Worm (Caenorhabditis elegans) whole organism, young adult: ENCODE results near the gene srg-50.

Experiments used
- F39B2.1 ChIP-seq: fragments of 200-800 bp; sonication (Bioruptor generic); IDR thresholded peaks from 2 replicates; pipeline ENCODE4 v1.3.6; 2022; ENCODE audit warnings: missing genetic modification reagents, missing genetic modification characterization, missing compliant biosample characterization
- F52B5.7 ChIP-seq: sonication (generic microtip); optimal IDR thresholded peaks from 2 replicates; lab custom pipeline; 2016; ENCODE audit warnings: mild to moderate bottlenecking, missing genetic modification characterization, missing compliant biosample characterization
- F57A8.1 ChIP-seq: fragments of 200-800 bp; sonication (Bioruptor generic); optimal IDR thresholded peaks from 2 replicates; lab custom pipeline; 2018; ENCODE audit warnings: mild to moderate bottlenecking, missing genetic modification characterization, moderate library complexity, missing compliant biosample characterization
- F57C9.4 ChIP-seq: sonication (generic microtip); optimal IDR thresholded peaks from 2 replicates; lab custom pipeline; 2017; ENCODE audit warnings: mild to moderate bottlenecking, missing genetic modification characterization, missing compliant biosample characterization
- K11D2.4 ChIP-seq: fragments of 200-800 bp; sonication (Bioruptor generic); IDR thresholded peaks from 2 replicates; pipeline ENCODE4 v1.3.6; 2022; ENCODE audit warnings: missing genetic modification reagents, missing genetic modification characterization, missing compliant biosample characterization
- K12H6.12 ChIP-seq: fragments of 200-800 bp; sonication (Bioruptor generic); optimal IDR thresholded peaks from 2 replicates; lab custom pipeline; 2018; ENCODE audit warnings: mild to moderate bottlenecking, missing genetic modification characterization, missing compliant biosample characterization
- Y53F4B.3 ChIP-seq: fragments of 200-800 bp; sonication (Bioruptor generic); IDR thresholded peaks from 2 replicates; pipeline ENCODE4 v1.3.6; 2022; ENCODE audit warnings: missing genetic modification reagents, missing genetic modification characterization, missing compliant biosample characterization
- Y56A3A.18 ChIP-seq: fragments of 200-800 bp; sonication (Bioruptor generic); IDR thresholded peaks from 2 replicates; pipeline ENCODE4 v1.3.6; 2022; ENCODE audit warnings: missing genetic modification reagents, missing genetic modification characterization, missing compliant biosample characterization
- aptf-2 ChIP-seq: fragments of 200-800 bp; sonication (Bioruptor generic); conservative IDR thresholded peaks from 2 replicates; pipeline ENCODE4 v1.3.6; 2022; ENCODE audit warnings: missing genetic modification reagents, missing genetic modification characterization, missing compliant biosample characterization
- attf-3 ChIP-seq: fragments of 200-800 bp; sonication (Bioruptor generic); conservative IDR thresholded peaks from 2 replicates; pipeline ENCODE4 v1.3.6; 2022; ENCODE audit warnings: missing genetic modification reagents, missing genetic modification characterization, missing compliant biosample characterization
- bed-1 ChIP-seq: fragments of 200-800 bp; sonication (Bioruptor generic); IDR thresholded peaks from 2 replicates; pipeline ENCODE4 v1.3.6; 2022; ENCODE audit warnings: missing genetic modification reagents, missing genetic modification characterization, missing compliant biosample characterization
- ccch-3 ChIP-seq: fragments of 200-800 bp; sonication (Bioruptor generic); optimal IDR thresholded peaks from 2 replicates; lab custom pipeline; 2018; ENCODE audit warnings: mild to moderate bottlenecking, missing genetic modification characterization, missing compliant biosample characterization
- ceh-27 ChIP-seq: fragments of 200-800 bp; sonication (Bioruptor generic); optimal IDR thresholded peaks from 2 replicates; lab custom pipeline; 2018; ENCODE audit warnings: mild to moderate bottlenecking, missing genetic modification characterization, moderate library complexity, missing compliant biosample characterization
- ceh-58 ChIP-seq: fragments of 200-800 bp; sonication (Bioruptor generic); IDR thresholded peaks from 2 replicates; pipeline ENCODE4 v1.3.6; 2022; ENCODE audit warnings: missing genetic modification characterization, missing compliant biosample characterization
- ceh-79 ChIP-seq: sonication (generic microtip); optimal IDR thresholded peaks from 2 replicates; lab custom pipeline; 2017; ENCODE audit warnings: mild to moderate bottlenecking, missing genetic modification characterization, missing compliant biosample characterization
- dpff-1 ChIP-seq: sonication (generic microtip); optimal IDR thresholded peaks from 2 replicates; lab custom pipeline; 2017; ENCODE audit warnings: mild to moderate bottlenecking, missing genetic modification characterization, missing compliant biosample characterization
- efl-1 ChIP-seq: fragments of 150-350 bp; optimal IDR thresholded peaks from 2 replicates; lab custom pipeline; 2014; ENCODE audit warnings: missing biosample characterization, missing genetic modification reagents, missing genetic modification characterization
- egl-18 ChIP-seq: fragments of 200-800 bp; sonication (Bioruptor generic); IDR thresholded peaks from 2 replicates; pipeline ENCODE4 v1.3.6; 2022; ENCODE audit warnings: missing genetic modification reagents, missing genetic modification characterization, missing compliant biosample characterization
- egrh-3 ChIP-seq: fragments of 200-800 bp; sonication (Bioruptor generic); IDR thresholded peaks from 2 replicates; pipeline ENCODE4 v1.3.6; 2022; ENCODE audit warnings: missing genetic modification reagents, missing genetic modification characterization, missing compliant biosample characterization
- ekl-4 ChIP-seq: fragments of 200-800 bp; sonication (Bioruptor generic); IDR thresholded peaks from 2 replicates; pipeline ENCODE4 v1.3.6; 2022; ENCODE audit warnings: missing genetic modification reagents, missing genetic modification characterization, missing compliant biosample characterization
- ets-4 ChIP-seq: fragments of 200-800 bp; sonication (Bioruptor generic); optimal IDR thresholded peaks from 2 replicates; lab custom pipeline; 2018; ENCODE audit warnings: mild to moderate bottlenecking, missing genetic modification characterization, missing compliant biosample characterization
- fkh-3 ChIP-seq: sonication (generic microtip); optimal IDR thresholded peaks from 2 replicates; lab custom pipeline; 2016; ENCODE audit warnings: mild to moderate bottlenecking, missing genetic modification characterization, missing compliant biosample characterization
- hlh-26 ChIP-seq: fragments of 200-800 bp; sonication (Bioruptor generic); conservative IDR thresholded peaks from 2 replicates; pipeline ENCODE4 v1.3.6; 2022; ENCODE audit warnings: missing genetic modification reagents, missing genetic modification characterization, missing compliant biosample characterization
- lag-1 ChIP-seq: fragments of 200-800 bp; sonication (Bioruptor generic); IDR thresholded peaks from 2 replicates; pipeline ENCODE4 v1.3.6; 2022; ENCODE audit warnings: missing genetic modification reagents, missing genetic modification characterization, missing compliant biosample characterization
- let-526 ChIP-seq: fragments of 200-800 bp; sonication (Bioruptor generic); IDR thresholded peaks from 2 replicates; pipeline ENCODE4 v1.3.6; 2022; ENCODE audit warnings: missing genetic modification reagents, missing genetic modification characterization, missing compliant biosample characterization
- lsl-1 ChIP-seq: fragments of 200-800 bp; sonication (Bioruptor generic); optimal IDR thresholded peaks from 2 replicates; lab custom pipeline; 2018; ENCODE audit warnings: mild to moderate bottlenecking, missing genetic modification characterization, moderate library complexity, missing compliant biosample characterization
- lsy-27 ChIP-seq: sonication (generic microtip); optimal IDR thresholded peaks from 2 replicates; lab custom pipeline; 2017; ENCODE audit warnings: missing genetic modification characterization, mild to moderate bottlenecking, missing compliant biosample characterization, antibody characterized with exemption, missing genotype, borderline replicate concordance; ENCODE audit not compliant: insufficient read depth
- madf-10 ChIP-seq: sonication (generic microtip); optimal IDR thresholded peaks from 2 replicates; lab custom pipeline; 2016; ENCODE audit warnings: mild to moderate bottlenecking, missing genetic modification characterization, missing compliant biosample characterization
- mxl-1 ChIP-seq: sonication (generic microtip); optimal IDR thresholded peaks from 2 replicates; lab custom pipeline; 2016; ENCODE audit warnings: missing genetic modification characterization, missing compliant biosample characterization
- nfyb-1 ChIP-seq: fragments of 200-800 bp; sonication (Bioruptor generic); IDR thresholded peaks from 2 replicates; pipeline ENCODE4 v1.3.6; 2022; ENCODE audit warnings: missing genetic modification reagents, missing genetic modification characterization, missing compliant biosample characterization
- nhr-27 ChIP-seq: fragments of 200-800 bp; sonication (Bioruptor generic); optimal IDR thresholded peaks from 2 replicates; lab custom pipeline; 2018; ENCODE audit warnings: mild to moderate bottlenecking, missing genetic modification characterization, moderate library complexity, missing compliant biosample characterization
- nhr-80 ChIP-seq: sonication (generic microtip); optimal IDR thresholded peaks from 2 replicates; lab custom pipeline; 2016; ENCODE audit warnings: missing genetic modification characterization, missing compliant biosample characterization
- pha-4 ChIP-seq: fragments of 150-350 bp; sonication (generic microtip); optimal IDR thresholded peaks from 2 replicates; lab custom pipeline; 2014; ENCODE audit warnings: missing biosample characterization, missing genetic modification reagents, missing genetic modification characterization
- repo-1 ChIP-seq: sonication (generic microtip); optimal IDR thresholded peaks from 2 replicates; lab custom pipeline; 2017; ENCODE audit warnings: mild to moderate bottlenecking, missing genetic modification characterization, missing compliant biosample characterization
- rpc-1 ChIP-seq, 2 experiments: fragments of 150-350 bp in 1 of 2; sonication (generic microtip) in 1 of 2; optimal IDR thresholded peaks; 2 replicates each; lab custom pipeline; 2014 to 2018; ENCODE audit warnings: missing biosample characterization in 1 of 2, missing genetic modification characterization in 1 of 2, missing genetic modification reagents in 1 of 2, missing genotype in 1 of 2
- sea-2 ChIP-seq: fragments of 200-800 bp; sonication (Bioruptor generic); IDR thresholded peaks from 2 replicates; pipeline ENCODE4 v1.3.6; 2022; ENCODE audit warnings: missing genetic modification characterization, missing compliant biosample characterization
- snpc-1.3 ChIP-seq: sonication (generic microtip); optimal IDR thresholded peaks from 2 replicates; lab custom pipeline; 2017; ENCODE audit warnings: missing genetic modification characterization, mild to moderate bottlenecking, missing compliant biosample characterization, antibody characterized with exemption, moderate library complexity, missing genotype, missing genetic modification reagents; ENCODE audit not compliant: insufficient read depth
- snpc-4 ChIP-seq, 5 experiments: fragments of 150-350 bp in 1 of 5; sonication (generic microtip) in 4 of 5; optimal IDR thresholded peaks; 2 replicates each; lab custom pipeline; 2014 to 2018; ENCODE audit warnings: missing genetic modification characterization in 5 of 5, missing biosample characterization in 3 of 5, antibody characterized with exemption in 2 of 5, mild to moderate bottlenecking in 2 of 5, missing compliant biosample characterization in 2 of 5, missing genotype in 2 of 5, moderate library complexity in 2 of 5, missing genetic modification reagents in 1 of 5
- somi-1 ChIP-seq: fragments of 200-800 bp; sonication (Bioruptor generic); optimal IDR thresholded peaks from 2 replicates; lab custom pipeline; 2018; ENCODE audit warnings: mild to moderate bottlenecking, missing genetic modification characterization, missing compliant biosample characterization
- tlf-1 ChIP-seq: fragments of 200-800 bp; sonication (Bioruptor generic); optimal IDR thresholded peaks from 2 replicates; lab custom pipeline; 2018; ENCODE audit warnings: mild to moderate bottlenecking, missing genetic modification characterization, missing compliant biosample characterization
- xnd-1 ChIP-seq: sonication (generic microtip); optimal IDR thresholded peaks from 2 replicates; lab custom pipeline; 2016; ENCODE audit warnings: missing genotype, missing genetic modification reagents, missing genetic modification characterization, missing compliant biosample characterization
- zfh-2 ChIP-seq: fragments of 200-800 bp; sonication (Bioruptor generic); conservative IDR thresholded peaks from 2 replicates; pipeline ENCODE4 v1.3.6; 2022; ENCODE audit warnings: missing genetic modification reagents, missing genetic modification characterization, missing compliant biosample characterization
- zim-3 ChIP-seq: sonication (generic microtip); optimal IDR thresholded peaks from 2 replicates; lab custom pipeline; 2017; ENCODE audit warnings: mild to moderate bottlenecking, missing genetic modification characterization, moderate library complexity, missing compliant biosample characterization
- ztf-18 ChIP-seq: sonication (generic microtip); optimal IDR thresholded peaks from 2 replicates; lab custom pipeline; 2016; ENCODE audit warnings: missing genotype, mild to moderate bottlenecking, missing genetic modification characterization, missing compliant biosample characterization
- ztf-25 ChIP-seq: fragments of 200-800 bp; sonication (Bioruptor generic); IDR thresholded peaks from 2 replicates; pipeline ENCODE4 v1.3.6; 2022; ENCODE audit warnings: missing genetic modification reagents, missing genetic modification characterization, missing compliant biosample characterization
- ztf-26 ChIP-seq: sonication (generic microtip); optimal IDR thresholded peaks from 2 replicates; lab custom pipeline; 2017; ENCODE audit warnings: missing genetic modification characterization, missing compliant biosample characterization
- ztf-3 ChIP-seq: fragments of 200-800 bp; sonication (Bioruptor generic); optimal IDR thresholded peaks from 2 replicates; lab custom pipeline; 2018; ENCODE audit warnings: mild to moderate bottlenecking, missing genetic modification characterization, missing compliant biosample characterization
- ztf-6 ChIP-seq: fragments of 200-800 bp; sonication (Bioruptor generic); IDR thresholded peaks from 2 replicates; pipeline ENCODE4 v1.3.6; 2022; ENCODE audit warnings: missing genetic modification reagents, missing genetic modification characterization, missing compliant biosample characterization

Gene srg-50

DNA sequence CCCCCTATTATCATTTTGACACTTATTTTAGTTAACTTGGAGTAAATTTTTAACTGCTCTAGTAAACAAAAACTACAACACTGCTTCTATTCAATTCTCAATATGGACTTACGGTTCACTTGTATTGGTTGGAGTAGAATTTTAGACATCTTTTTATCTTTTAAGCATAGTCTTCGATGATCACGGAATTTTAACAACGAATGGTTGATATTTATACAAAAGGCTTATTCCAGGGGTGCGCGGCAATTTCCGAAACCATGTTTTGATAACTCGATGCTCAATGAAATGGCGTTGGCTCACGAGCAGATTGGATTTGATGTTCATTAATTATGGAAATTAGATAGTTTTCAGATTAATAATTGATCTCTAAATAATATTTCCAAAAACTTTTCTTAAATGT lies 31.5 kb downstream of the srg-50 start (continued):
- TF ChIP-seq F52B5.7 (peak; percentile 28), pha-4 (no peak), ccch-3 (GFP tag; lab: Kevin White, UChicago) (no peak), bed-1 (GFP tag; lab: Robert Waterston, UW) (0 out of 2 replicates have a peak, but pooled peaks have one; percentile 72), dpff-1 (tag; lab: Kevin White, UChicago) (no peak), xnd-1 (peak; percentile 62), mxl-1 (tag; lab: Kevin White, UChicago) (no peak), ceh-79 (no peak), fkh-3 (tag; lab: Kevin White, UChicago) (peak; percentile 20), zfh-2 (GFP tag; lab: Robert Waterston, UW) (no peak), somi-1 (GFP tag; lab: Kevin White, UChicago) (no peak), ceh-58 (peak; percentile 79; the same call in 1 of the 2 replicates), F57C9.4 (peak; percentile 3), ekl-4 (GFP tag; lab: Robert Waterston, UW) (peak; percentile 91), lsl-1 (peak; percentile 31), repo-1 (tag; lab: Kevin White, UChicago) (no peak), F39B2.1 (GFP tag; lab: Robert Waterston, UW) (no peak; the same call in none of the 2 replicates), egrh-3 (GFP tag; lab: Robert Waterston, UW) (no peak), Y56A3A.18 (GFP tag; lab: Robert Waterston, UW) (peak; percentile 63), attf-3 (no peak), ztf-18 (tag; lab: Kevin White, UChicago) (peak; percentile 56), efl-1 (GFP tag; lab: Kevin White, UChicago) (peak; percentile 34), tlf-1 (GFP tag; lab: Kevin White, UChicago) (peak; percentile 42), ztf-25 (0 out of 2 replicates have a peak, but pooled peaks have one; percentile 28), lag-1 (GFP tag; lab: Robert Waterston, UW) (no peak), egl-18 (GFP tag; lab: Robert Waterston, UW) (0 out of 2 replicates have a peak, but pooled peaks have one; percentile 57), sea-2 (GFP tag; lab: Robert Waterston, UW) (no peak), lsy-27 (tag; lab: Kevin White, UChicago) (no peak), ztf-3 (GFP tag; lab: Kevin White, UChicago) (no peak), rpc-1 (optimal IDR thresholded peaks at IDR 0.05; lab: Kevin White, UChicago) (no peak), rpc-1 (tag; optimal IDR thresholded peaks at IDR 0.05; lab: Kevin White, UChicago) (no peak), zim-3 (tag; lab: Kevin White, UChicago) (no peak), ztf-6 (GFP tag; lab: Robert Waterston, UW) (no peak), F57A8.1 (no peak), nhr-27 (tag; lab: Kevin White, UChicago) (no peak), K11D2.4 (GFP tag; lab: Robert Waterston, UW) (no peak), snpc-4 (GFP tag; optimal IDR thresholded peaks at IDR 0.05; lab: Kevin White, UChicago) (no peak), snpc-4 (tag; optimal IDR thresholded peaks at IDR 0.05; lab: Kevin White, UChicago) (peak in 3 of 4 experiments; percentile 32 to 74 (median 40)), aptf-2 (GFP tag; lab: Robert Waterston, UW) (no peak), ets-4 (no peak), hlh-26 (GFP tag; lab: Robert Waterston, UW) (no peak), let-526 (GFP tag; lab: Robert Waterston, UW) (no peak), nhr-80 (no peak), K12H6.12 (no peak), ztf-26 (tag; lab: Kevin White, UChicago) (no peak), Y53F4B.3 (GFP tag; lab: Robert Waterston, UW) (no peak), madf-10 (tag; lab: Kevin White, UChicago) (no peak), nfyb-1 (GFP tag; lab: Robert Waterston, UW) (no peak), snpc-1.3 (tag; lab: Kevin White, UChicago) (no peak), ceh-27 (GFP tag; lab: Kevin White, UChicago) (no peak)
